Fruit fly (Drosophila melanogaster): ENCODE results near the gene CG42346.

CG42346 gene

DNA sequence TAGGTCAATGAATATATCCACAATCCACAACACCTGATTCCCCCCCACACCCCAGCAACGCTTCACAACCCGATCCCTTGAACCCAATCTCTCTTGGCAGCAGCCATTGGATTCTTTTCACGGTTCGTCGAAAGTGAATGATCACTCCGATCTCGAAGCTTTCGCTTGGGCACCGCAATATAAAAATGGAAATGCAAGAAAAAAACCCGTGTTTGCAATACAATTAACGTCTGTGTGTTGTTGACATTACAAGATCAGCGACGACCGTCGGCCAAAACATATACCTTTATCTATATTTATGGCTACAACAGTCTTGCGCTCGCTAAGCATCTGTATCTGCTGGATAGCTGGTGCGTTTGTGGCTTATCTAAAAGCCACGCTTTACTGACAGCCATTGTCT, 5.1 kb downstream of the CG42346 start (continued):
- TF ChIP-seq CG1647 (GFP tag; optimal IDR thresholded peaks at IDR 0.05) (peak; percentile 12), ase (GFP tag; IDR thresholded peaks at IDR 0.05) (no peak), ara (GFP tag; IDR thresholded peaks at IDR 0.05) (peak; percentile 65; the same call in 1 of the 2 replicates), eyg (GFP tag; optimal IDR thresholded peaks at IDR 0.05) (no peak), HLH3B (GFP tag; IDR thresholded peaks at IDR 0.05) (peak; percentile 46; the same call in 1 of the 2 replicates), CG13123 (GFP tag; optimal IDR thresholded peaks at IDR 0.05) (peak; percentile 13), CG1792 (GFP tag; optimal IDR thresholded peaks at IDR 0.05) (no peak), wdn (GFP tag; IDR thresholded peaks at IDR 0.05) (no peak), CrebB (tag; optimal IDR thresholded peaks at IDR 0.05) (peak; percentile 25), CG11696 (GFP tag; IDR thresholded peaks at IDR 0.05) (no peak), Stat92E (GFP tag; optimal IDR thresholded peaks at IDR 0.05) (no peak), bsh (GFP tag; optimal IDR thresholded peaks at IDR 0.05) (peak in 1 of 2 experiments; percentile 56), CG14965 (GFP tag; optimal IDR thresholded peaks at IDR 0.05; ENCODE audit: borderline replicate concordance) (peak; percentile 8), en (GFP tag; optimal IDR thresholded peaks at IDR 0.05) (no peak), NfI (GFP tag; optimal IDR thresholded peaks at IDR 0.05) (no peak), CG12659 (GFP tag; optimal IDR thresholded peaks at IDR 0.05) (peak; percentile 41), Fer3 (tag; optimal IDR thresholded peaks at IDR 0.05) (peak; percentile 28), CG2199 (GFP tag; IDR thresholded peaks at IDR 0.05) (peak; percentile 76; the same call in 1 of the 3 replicates), CG2889 (GFP tag; IDR thresholded peaks at IDR 0.05) (no peak), CG15269 (tag; optimal IDR thresholded peaks at IDR 0.05) (peak; percentile 17), CG12744 (GFP tag; optimal IDR thresholded peaks at IDR 0.05) (no peak), CG13424 (tag; optimal IDR thresholded peaks at IDR 0.05) (peak; percentile 18), CG31441 (GFP tag; IDR thresholded peaks at IDR 0.05) (peak; percentile 33; the same call in 1 of the 2 replicates), CG15479 (GFP tag; optimal IDR thresholded peaks at IDR 0.05) (peak; percentile 5), CG7786 (GFP tag; optimal IDR thresholded peaks at IDR 0.05) (peak; percentile 31), Awh (GFP tag; IDR thresholded peaks at IDR 0.05) (peak; percentile 72; the same call in 1 of the 2 replicates), lbe (GFP tag; optimal IDR thresholded peaks at IDR 0.05) (no peak), CG1529 (GFP tag; optimal IDR thresholded peaks at IDR 0.05) (peak; percentile 47), aop (GFP tag; IDR thresholded peaks at IDR 0.05) (no peak), CG18476 (GFP tag; optimal IDR thresholded peaks at IDR 0.05) (no peak), CG12104 (GFP tag; optimal IDR thresholded peaks at IDR 0.05) (peak; percentile 12), CG17328 (GFP tag; IDR thresholded peaks at IDR 0.05) (no peak), CG18619 (GFP tag; optimal IDR thresholded peaks at IDR 0.05) (peak; percentile 33), repo (GFP tag; optimal IDR thresholded peaks at IDR 0.05) (peak; percentile 14), Vsx1 (GFP tag; optimal IDR thresholded peaks at IDR 0.05) (peak; percentile 41), CG9876 (GFP tag; optimal IDR thresholded peaks at IDR 0.05) (no peak), CG10321 (GFP tag; IDR thresholded peaks at IDR 0.05) (0 out of 2 replicates have a peak, but pooled peaks have one; percentile 24), zfh1 (GFP tag; IDR thresholded peaks at IDR 0.05) (no peak), CG11093 (GFP tag; IDR thresholded peaks at IDR 0.05) (peak; percentile 34; the same call in 1 of the 3 replicates), vvl (GFP tag; IDR thresholded peaks at IDR 0.05) (peak; percentile 42; the same call in 1 of the 2 replicates), sc (optimal IDR thresholded peaks at IDR 0.05) (no peak), sc (GFP tag; optimal IDR thresholded peaks at IDR 0.05) (peak; percentile 41), ham (GFP tag; IDR thresholded peaks at IDR 0.05) (no peak), Nf-YB (GFP tag; optimal IDR thresholded peaks at IDR 0.05) (no peak), dimm (GFP tag; IDR thresholded peaks at IDR 0.05) (0 out of 2 replicates have a peak, but pooled peaks have one; percentile 37), Fer1 (GFP tag; optimal IDR thresholded peaks at IDR 0.05) (peak; percentile 12), CG16779 (GFP tag; IDR thresholded peaks at IDR 0.05) (peak; percentile 14; the same call in 1 of the 2 replicates), schlank (tag; optimal IDR thresholded peaks at IDR 0.05) (no peak), Hsf (GFP tag; optimal IDR thresholded peaks at IDR 0.05) (no peak), bigmax (GFP tag; optimal IDR thresholded peaks at IDR 0.05) (no peak), CG5180 (GFP tag; optimal IDR thresholded peaks at IDR 0.05) (peak; percentile 39)
